Worm (Caenorhabditis elegans): Measurements from ENCODE around the gene K02E11.10.

DNA sequence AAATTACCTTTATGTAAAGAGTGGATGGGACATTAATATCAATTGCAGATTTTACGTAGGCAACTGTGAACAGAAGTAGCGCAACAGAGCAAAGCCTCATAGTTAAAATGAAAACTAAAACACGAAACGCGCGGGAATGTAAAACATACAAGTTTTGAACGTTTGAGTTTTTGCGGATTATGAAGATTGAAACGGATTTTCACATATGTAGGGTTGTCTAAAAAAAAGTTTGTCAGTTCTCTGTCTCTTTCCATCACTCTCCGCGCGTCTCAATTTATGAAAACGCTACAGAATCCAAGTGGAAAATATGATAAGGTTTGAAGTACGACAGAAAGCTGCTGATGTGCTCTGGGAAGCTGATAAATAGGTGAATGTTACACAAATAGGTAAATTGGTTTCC, 5.8 kb upstream of the K02E11.10 start, which contains the start of gene K02E11.3:
- TF ChIP-seq klf-2 (GFP tag; conservative IDR thresholded peaks at IDR 0.05) (no peak), flt-1 (GFP tag; IDR thresholded peaks at IDR 0.05) (no peak), T22C8.4 (GFP tag; IDR thresholded peaks at IDR 0.05) (no peak), med-1 (GFP tag; optimal IDR thresholded peaks at IDR 0.05; ENCODE audit: insufficient read depth) (no peak), tab-1 (GFP tag; IDR thresholded peaks at IDR 0.05) (no peak), ztf-23 (GFP tag; IDR thresholded peaks at IDR 0.05) (no peak), cog-1 (tag; optimal IDR thresholded peaks at IDR 0.05) (no peak)
